Worm (Caenorhabditis elegans) whole organism, L1 larva: ENCODE measurements around the gene R01H2.2.

Experiments used
- blmp-1 ChIP-seq: fragments of 150-350 bp; optimal IDR thresholded peaks from 2 replicates; lab custom pipeline; 2014; ENCODE audit warnings: missing biosample characterization, missing genetic modification characterization
- fkh-8 ChIP-seq: sonication (generic microtip); optimal IDR thresholded peaks from 2 replicates; lab custom pipeline; 2016; ENCODE audit warnings: mild to moderate bottlenecking, missing genetic modification characterization, missing compliant biosample characterization
- lin-13 ChIP-seq: fragments of 150-350 bp; optimal IDR thresholded peaks from 2 replicates; lab custom pipeline; 2014; ENCODE audit warnings: missing biosample characterization, missing genetic modification reagents, missing genetic modification characterization
- lin-39 ChIP-seq: fragments of 150-350 bp; optimal IDR thresholded peaks from 2 replicates; lab custom pipeline; 2014; ENCODE audit warnings: missing biosample characterization, missing genetic modification reagents, missing genetic modification characterization
- mef-2 ChIP-seq: fragments of 150-350 bp; optimal IDR thresholded peaks from 2 replicates; lab custom pipeline; 2014; ENCODE audit warnings: missing biosample characterization, missing genetic modification characterization
- nhr-237 ChIP-seq: fragments of 150-350 bp; optimal IDR thresholded peaks from 2 replicates; lab custom pipeline; 2014; ENCODE audit warnings: missing biosample characterization, missing genetic modification characterization
- nhr-28 ChIP-seq: fragments of 150-350 bp; optimal IDR thresholded peaks from 2 replicates; lab custom pipeline; 2014; ENCODE audit warnings: missing biosample characterization, missing genetic modification characterization
- sox-4 ChIP-seq: sonication (generic microtip); optimal IDR thresholded peaks from 2 replicates; lab custom pipeline; 2016; ENCODE audit warnings: missing genetic modification characterization, missing compliant biosample characterization
- sptf-1 ChIP-seq: fragments of 150-350 bp; optimal IDR thresholded peaks from 2 replicates; lab custom pipeline; 2014; ENCODE audit warnings: missing biosample characterization, missing genetic modification characterization
- unc-62 ChIP-seq: fragments of 150-350 bp; optimal IDR thresholded peaks from 2 replicates; lab custom pipeline; 2014; ENCODE audit warnings: missing biosample characterization, missing genetic modification reagents, missing genetic modification characterization

DNA sequence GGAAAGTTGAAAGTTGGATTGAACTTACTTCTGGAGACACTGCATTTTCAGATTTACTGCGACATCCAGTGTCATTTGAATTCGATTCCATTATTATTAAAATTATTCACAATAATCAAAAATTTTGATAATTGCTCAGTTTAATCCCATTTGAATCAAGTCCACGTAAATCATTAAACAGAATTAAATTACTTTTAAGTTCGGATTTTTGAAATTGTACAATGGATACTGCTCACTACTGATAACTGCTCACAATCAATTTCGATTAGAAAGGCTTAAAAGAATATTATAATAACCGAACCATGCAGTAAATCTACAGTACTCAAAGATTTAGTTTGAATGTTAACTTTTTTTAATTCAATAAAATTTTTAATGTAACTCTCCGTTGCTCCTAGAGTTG is 7.8 kb downstream of the R01H2.2 start, which contains the start of gene R01H2.4:
- TF ChIP-seq fkh-8 (tag; lab: Kevin White, UChicago) (no peak), sptf-1 (tag; lab: Kevin White, UChicago) (no peak), mef-2 (tag; lab: Kevin White, UChicago) (no peak), unc-62 (no peak), nhr-237 (no peak), sox-4 (tag; lab: Kevin White, UChicago) (no peak), nhr-28 (tag; lab: Kevin White, UChicago) (no peak), lin-13 (no peak), blmp-1 (tag; lab: Kevin White, UChicago) (no peak), lin-39 (tag; lab: Kevin White, UChicago) (no peak)
